In genomic region chr3L:16164150-16165039, dm6 we compare ENCODE assay signal across 6 fruit fly cellular contexts.
TF ChIP-seq lines count a peak whose summit lies in the region.

CG5151 (minus strand) TSS chr3L:16164701.

- peak; percentile 30 to 41 for TF ChIP-seq CTCF in S2 (optimal IDR thresholded peaks at IDR 0.05; lab: Kevin White, UChicago)
- peak; percentile 89 for TF ChIP-seq CTCF in whole organism, embryonic (GFP tag; optimal IDR thresholded peaks at IDR 0.05; lab: Kevin White, UChicago)

TF ChIP-seq in whole organism, adult, 20 proteins besides CTCF, POLR2A, EP300 and RAD21 (continues in another document):
- TF ChIP-seq toe (GFP tag; optimal IDR thresholded peaks at IDR 0.05; lab: Kevin White, UChicago) (no peak), CG5204 (GFP tag; optimal IDR thresholded peaks at IDR 0.05; lab: Kevin White, UChicago) (no peak), bab1 (GFP tag; optimal IDR thresholded peaks at IDR 0.05; lab: Kevin White, UChicago) (peak; percentile 24), Crg-1 (GFP tag; optimal IDR thresholded peaks at IDR 0.05; lab: Kevin White, UChicago) (peak; percentile 2), kay (GFP tag; lab: Kevin White, UChicago; ENCODE audit: borderline replicate concordance) (peak; percentile 32), tj (GFP tag; optimal IDR thresholded peaks at IDR 0.05; lab: Kevin White, UChicago) (peak; percentile 53), CG33017 (tag; optimal IDR thresholded peaks at IDR 0.05; lab: Kevin White, UChicago) (peak; percentile 73), CG7045 (GFP tag; optimal IDR thresholded peaks at IDR 0.05; lab: Kevin White, UChicago) (peak; percentile 16), ovo (GFP tag; optimal IDR thresholded peaks at IDR 0.05; lab: Kevin White, UChicago) (no peak), CG14711 (tag; optimal IDR thresholded peaks at IDR 0.05; lab: Kevin White, UChicago) (peak; percentile 5), CG11617 (GFP tag; optimal IDR thresholded peaks at IDR 0.05; lab: Kevin White, UChicago) (peak; percentile 21), Mnt (GFP tag; optimal IDR thresholded peaks at IDR 0.05; lab: Kevin White, UChicago) (peak; percentile 48), Clk (GFP tag; optimal IDR thresholded peaks at IDR 0.05; lab: Kevin White, UChicago) (no peak), CG1620 (GFP tag; optimal IDR thresholded peaks at IDR 0.05; lab: Kevin White, UChicago) (no peak), CG7101 (tag; optimal IDR thresholded peaks at IDR 0.05; lab: Kevin White, UChicago) (peak; percentile 32), CG12768 (GFP tag; optimal IDR thresholded peaks at IDR 0.05; lab: Kevin White, UChicago) (peak; percentile 21), cnc (optimal IDR thresholded peaks at IDR 0.05; lab: Kevin White, UChicago) (no peak), Hr96 (GFP tag; optimal IDR thresholded peaks at IDR 0.05; lab: Kevin White, UChicago) (no peak)

TF ChIP-seq in whole organism, embryonic, 481 proteins besides CTCF, POLR2A, EP300 and RAD21 (continues in another document):
- peak; percentile 38 for TF ChIP-seq mirr (GFP tag; optimal IDR thresholded peaks at IDR 0.05; lab: Kevin White, UChicago)
- TF ChIP-seq dimm (GFP tag; IDR thresholded peaks at IDR 0.05; lab: Robert Waterston, UW) = no peak
- no peak for TF ChIP-seq pita (GFP tag; optimal IDR thresholded peaks at IDR 0.05; lab: Kevin White, UChicago)
- peak; percentile 58; the same call in 2 of the 4 replicates for TF ChIP-seq Dll (GFP tag; IDR thresholded peaks at IDR 0.05; lab: Robert Waterston, UW; ENCODE audit: partially characterized antibody)
- TF ChIP-seq Poxn (GFP tag; IDR thresholded peaks at IDR 0.05; lab: Robert Waterston, UW) = no peak
- no peak for TF ChIP-seq Nf-YB (GFP tag; optimal IDR thresholded peaks at IDR 0.05; lab: Kevin White, UChicago)
- TF ChIP-seq CG13424 (tag; optimal IDR thresholded peaks at IDR 0.05; lab: Kevin White, UChicago) = no peak
- TF ChIP-seq CG6254 (GFP tag; optimal IDR thresholded peaks at IDR 0.05; lab: Kevin White, UChicago) = no peak
- no peak for TF ChIP-seq CG3726 (GFP tag; IDR thresholded peaks at IDR 0.05; lab: Robert Waterston, UW)
- no peak for TF ChIP-seq Kr (GFP tag; optimal IDR thresholded peaks at IDR 0.05; lab: Kevin White, UChicago)
- no peak for TF ChIP-seq CG1024 (GFP tag; IDR thresholded peaks at IDR 0.05; lab: Robert Waterston, UW)
- TF ChIP-seq CG15479 (GFP tag; optimal IDR thresholded peaks at IDR 0.05; lab: Kevin White, UChicago) = no peak
- peak; percentile 67 for TF ChIP-seq Aef1 (GFP tag; IDR thresholded peaks at IDR 0.05; lab: Robert Waterston, UW)
- no peak for TF ChIP-seq CG4404 (GFP tag; IDR thresholded peaks at IDR 0.05; lab: Robert Waterston, UW)
- no peak for TF ChIP-seq CG31441 (GFP tag; IDR thresholded peaks at IDR 0.05; lab: Robert Waterston, UW)
- TF ChIP-seq tin (GFP tag; optimal IDR thresholded peaks at IDR 0.05; lab: Kevin White, UChicago) = no peak
- TF ChIP-seq CG10543 (GFP tag; optimal IDR thresholded peaks at IDR 0.05; lab: Kevin White, UChicago) = peak; percentile 75
- TF ChIP-seq Sox102F (GFP tag; optimal IDR thresholded peaks at IDR 0.05; lab: Kevin White, UChicago) = no peak
- TF ChIP-seq knrl (GFP tag; IDR thresholded peaks at IDR 0.05; lab: Robert Waterston, UW; ENCODE audit: partially characterized antibody) = no peak; the same call in 2 of the 3 replicates

TF ChIP-seq in whole organism, prepupa, 60 proteins besides CTCF, POLR2A, EP300 and RAD21 (continues in another document):
- 0 out of 2 replicates have a peak, but pooled peaks have one; percentile 19 for TF ChIP-seq CG11294 (GFP tag; IDR thresholded peaks at IDR 0.05; lab: Robert Waterston, UW)
- TF ChIP-seq CG6808 (GFP tag; optimal IDR thresholded peaks at IDR 0.05; lab: Kevin White, UChicago) = peak; percentile 39
- peak; percentile 12 for TF ChIP-seq Hr4 (GFP tag; optimal IDR thresholded peaks at IDR 0.05; lab: Kevin White, UChicago)
- TF ChIP-seq CG1621 (tag; optimal IDR thresholded peaks at IDR 0.05; lab: Kevin White, UChicago) = peak; percentile 40
- TF ChIP-seq CG10631 (GFP tag; optimal IDR thresholded peaks at IDR 0.05; lab: Kevin White, UChicago) = no peak
- TF ChIP-seq Hr39 (GFP tag; optimal IDR thresholded peaks at IDR 0.05; lab: Kevin White, UChicago) = no peak
- TF ChIP-seq CG11762 (GFP tag; optimal IDR thresholded peaks at IDR 0.05; lab: Kevin White, UChicago; ENCODE audit: insufficient read depth) = no peak
- TF ChIP-seq Sox14 (GFP tag; optimal IDR thresholded peaks at IDR 0.05; lab: Kevin White, UChicago) = peak; percentile 48
- peak; percentile 36 for TF ChIP-seq CG32006 (GFP tag; optimal IDR thresholded peaks at IDR 0.05; lab: Kevin White, UChicago)
- peak; percentile 67; the same call in 2 of the 3 replicates for TF ChIP-seq eg (GFP tag; IDR thresholded peaks at IDR 0.05; lab: Robert Waterston, UW)
- no peak for TF ChIP-seq cyc (GFP tag; optimal IDR thresholded peaks at IDR 0.05; lab: Kevin White, UChicago)
- no peak for TF ChIP-seq CG31627 (GFP tag; optimal IDR thresholded peaks at IDR 0.05; lab: Kevin White, UChicago)
- TF ChIP-seq Blimp-1 (GFP tag; optimal IDR thresholded peaks at IDR 0.05; lab: Kevin White, UChicago) = peak; percentile 8
- TF ChIP-seq Gug (GFP tag; IDR thresholded peaks at IDR 0.05; lab: Robert Waterston, UW) = no peak
- TF ChIP-seq salr (GFP tag; optimal IDR thresholded peaks at IDR 0.05; lab: Kevin White, UChicago) = no peak
- TF ChIP-seq Eip93F (GFP tag; optimal IDR thresholded peaks at IDR 0.05; lab: Kevin White, UChicago) = peak; percentile 57
- TF ChIP-seq Smox (GFP tag; optimal IDR thresholded peaks at IDR 0.05; lab: Kevin White, UChicago) = peak; percentile 33
- TF ChIP-seq CG3032 (tag; optimal IDR thresholded peaks at IDR 0.05; lab: Kevin White, UChicago) = peak; percentile 13
- no peak for TF ChIP-seq fd85E (GFP tag; optimal IDR thresholded peaks at IDR 0.05; lab: Kevin White, UChicago)

TF ChIP-seq in whole organism, pupa, 21 proteins besides CTCF, POLR2A, EP300 and RAD21 (continues in another document):
- peak; percentile 32 for TF ChIP-seq CG8301 (tag; optimal IDR thresholded peaks at IDR 0.05; lab: Kevin White, UChicago)
- TF ChIP-seq CG17806 (tag; optimal IDR thresholded peaks at IDR 0.05; lab: Kevin White, UChicago) = peak; percentile 0
- TF ChIP-seq CG15710 (tag; optimal IDR thresholded peaks at IDR 0.05; lab: Kevin White, UChicago) = peak; percentile 23
- no peak for TF ChIP-seq rn (GFP tag; IDR thresholded peaks at IDR 0.05; lab: Robert Waterston, UW)
- no peak for TF ChIP-seq CG9948 (tag; optimal IDR thresholded peaks at IDR 0.05; lab: Kevin White, UChicago)
- peak; percentile 36 for TF ChIP-seq Snoo (tag; optimal IDR thresholded peaks at IDR 0.05; lab: Kevin White, UChicago)
- peak; percentile 44 for TF ChIP-seq gl (tag; optimal IDR thresholded peaks at IDR 0.05; lab: Kevin White, UChicago)
- peak; percentile 62 for TF ChIP-seq CG14655 (GFP tag; optimal IDR thresholded peaks at IDR 0.05; lab: Kevin White, UChicago)
- TF ChIP-seq fd96Ca (GFP tag; IDR thresholded peaks at IDR 0.05; lab: Robert Waterston, UW) = 0 out of 3 replicates have a peak, but pooled peaks have one; percentile 10
- TF ChIP-seq CG12605 (GFP tag; IDR thresholded peaks at IDR 0.05; lab: Robert Waterston, UW) = peak; percentile 70
- no peak for TF ChIP-seq CG32121 (GFP tag; IDR thresholded peaks at IDR 0.05; lab: Robert Waterston, UW)
- TF ChIP-seq Pif1B (GFP tag; optimal IDR thresholded peaks at IDR 0.05; lab: Kevin White, UChicago) = peak; percentile 56
- peak; percentile 65 for TF ChIP-seq EcR (GFP tag; optimal IDR thresholded peaks at IDR 0.05; lab: Kevin White, UChicago)
- TF ChIP-seq CG10348 (GFP tag; IDR thresholded peaks at IDR 0.05; lab: Robert Waterston, UW) = no peak
- peak; percentile 58 for TF ChIP-seq Pif1A (GFP tag; optimal IDR thresholded peaks at IDR 0.05; lab: Kevin White, UChicago)
- peak; percentile 66 for TF ChIP-seq CG13204 (GFP tag; optimal IDR thresholded peaks at IDR 0.05; lab: Kevin White, UChicago)
- TF ChIP-seq Ets98B (GFP tag; IDR thresholded peaks at IDR 0.05; lab: Robert Waterston, UW) = peak; percentile 63
- TF ChIP-seq CG34367 (tag; optimal IDR thresholded peaks at IDR 0.05; lab: Kevin White, UChicago) = peak; percentile 27
- no peak for TF ChIP-seq D1 (tag; optimal IDR thresholded peaks at IDR 0.05; lab: Kevin White, UChicago)
- TF ChIP-seq CG4496 (GFP tag; IDR thresholded peaks at IDR 0.05; lab: Robert Waterston, UW) = peak; percentile 57; the same call in 2 of the 3 replicates

TF ChIP-seq in whole organism, wandering third instar larva, 38 proteins besides CTCF, POLR2A, EP300 and RAD21 (continues in another document):
- peak; percentile 86 for TF ChIP-seq Vsx2 (GFP tag; optimal IDR thresholded peaks at IDR 0.05; lab: Kevin White, UChicago; ENCODE audit: partially characterized antibody)
- no peak for TF ChIP-seq OdsH (GFP tag; optimal IDR thresholded peaks at IDR 0.05; lab: Kevin White, UChicago)
- TF ChIP-seq psq (GFP tag; optimal IDR thresholded peaks at IDR 0.05; lab: Kevin White, UChicago) = peak; percentile 26
- no peak for TF ChIP-seq Hnf4 (GFP tag; optimal IDR thresholded peaks at IDR 0.05; lab: Kevin White, UChicago)
- TF ChIP-seq GATAd (GFP tag; optimal IDR thresholded peaks at IDR 0.05; lab: Kevin White, UChicago) = no peak
- TF ChIP-seq Rel (GFP tag; optimal IDR thresholded peaks at IDR 0.05; lab: Kevin White, UChicago) = no peak
- TF ChIP-seq Rel (tag; optimal IDR thresholded peaks at IDR 0.05; lab: Kevin White, UChicago) = peak; percentile 68
- peak; percentile 65 for TF ChIP-seq Sp1 (GFP tag; optimal IDR thresholded peaks at IDR 0.05; lab: Kevin White, UChicago)
- TF ChIP-seq dsf (GFP tag; optimal IDR thresholded peaks at IDR 0.05; lab: Kevin White, UChicago; ENCODE audit: borderline replicate concordance) = no peak
- TF ChIP-seq Hr78 (GFP tag; optimal IDR thresholded peaks at IDR 0.05; lab: Kevin White, UChicago) = no peak
- TF ChIP-seq foxo (GFP tag; optimal IDR thresholded peaks at IDR 0.05; lab: Kevin White, UChicago) = peak in 1 of 2 experiments; percentile 38
- TF ChIP-seq dmrt93B (GFP tag; optimal IDR thresholded peaks at IDR 0.05; lab: Kevin White, UChicago) = no peak
- TF ChIP-seq CG9705 (GFP tag; optimal IDR thresholded peaks at IDR 0.05; lab: Kevin White, UChicago) = no peak
- peak; percentile 73 to 82 for TF ChIP-seq dl (GFP tag; optimal IDR thresholded peaks at IDR 0.05; lab: Kevin White, UChicago; ENCODE audit: insufficient read depth in 1 of 2, partially characterized antibody in 2 of 2)
- TF ChIP-seq HLH106 (tag; optimal IDR thresholded peaks at IDR 0.05; lab: Kevin White, UChicago) = peak; percentile 8
- peak; percentile 45 for TF ChIP-seq Hr83 (GFP tag; optimal IDR thresholded peaks at IDR 0.05; lab: Kevin White, UChicago; ENCODE audit: poor library complexity, severe bottlenecking)
- TF ChIP-seq N (GFP tag; optimal IDR thresholded peaks at IDR 0.05; lab: Kevin White, UChicago) = no peak
- no peak for TF ChIP-seq Myc (optimal IDR thresholded peaks at IDR 0.05; lab: Kevin White, UChicago)
- TF ChIP-seq CrebA (GFP tag; optimal IDR thresholded peaks at IDR 0.05; lab: Kevin White, UChicago; ENCODE audit: borderline replicate concordance) = peak; percentile 56
- TF ChIP-seq woc (GFP tag; optimal IDR thresholded peaks at IDR 0.05; lab: Kevin White, UChicago) = peak; percentile 2
- no peak for TF ChIP-seq ey (GFP tag; optimal IDR thresholded peaks at IDR 0.05; lab: Kevin White, UChicago)
- TF ChIP-seq Jra (GFP tag; optimal IDR thresholded peaks at IDR 0.05; lab: Kevin White, UChicago) = no peak
